Fruit fly (Drosophila melanogaster) whole organism, embryonic: ENCODE data around the gene CG2256.

ENCODE experiments used
- Abd-B ChIP-seq: fragments of 200-800 bp; sonication (Bioruptor generic); optimal IDR thresholded peaks from 2 replicates; lab custom pipeline; 2018; ENCODE audit warnings: missing biosample characterization, mild to moderate bottlenecking, missing genetic modification characterization, moderate library complexity
- Ada2b ChIP-seq: fragments of 200-800 bp; sonication (Bioruptor generic); IDR thresholded peaks from 2 replicates; pipeline ENCODE4 v1.3.6; 2022; ENCODE audit warnings: missing biosample characterization, missing genetic modification characterization
- CG12391 ChIP-seq: fragments of 200-800 bp; sonication (Bioruptor generic); optimal IDR thresholded peaks from 3 replicates; lab custom pipeline; 2018; ENCODE audit warnings: missing biosample characterization, mild to moderate bottlenecking, missing genetic modification characterization, moderate library complexity
- CG2712 ChIP-seq: fragments of 200-800 bp; optimal IDR thresholded peaks from 3 replicates; lab custom pipeline; 2019; ENCODE audit warnings: missing biosample characterization, mild to moderate bottlenecking, missing genetic modification characterization, moderate library complexity
- CG3407 ChIP-seq: fragments of 200-800 bp; sonication (Bioruptor generic); optimal IDR thresholded peaks from 2 replicates; lab custom pipeline; 2018; ENCODE audit warnings: missing biosample characterization, mild to moderate bottlenecking, missing genetic modification characterization
- HmgZ ChIP-seq: fragments of 200-800 bp; sonication (Bioruptor generic); optimal IDR thresholded peaks from 2 replicates; lab custom pipeline; 2018; ENCODE audit warnings: missing biosample characterization, mild to moderate bottlenecking, missing genetic modification characterization
- corto ChIP-seq: fragments of 200-800 bp; sonication (Bioruptor generic); optimal IDR thresholded peaks from 2 replicates; lab custom pipeline; 2016; ENCODE audit warnings: missing biosample characterization, mild to moderate bottlenecking, missing genetic modification characterization, moderate library complexity
- onecut ChIP-seq: fragments of 200-800 bp; sonication (Bioruptor generic); IDR thresholded peaks from 2 replicates; pipeline ENCODE4 v1.3.6; 2022; ENCODE audit warnings: missing biosample characterization, missing genetic modification characterization
- run ChIP-seq: fragments of 200-800 bp; sonication (Bioruptor generic); optimal IDR thresholded peaks from 3 replicates; lab custom pipeline; 2018; ENCODE audit warnings: missing biosample characterization, mild to moderate bottlenecking, missing genetic modification characterization
- scrt ChIP-seq: fragments of 200-800 bp; sonication (Bioruptor generic); optimal IDR thresholded peaks from 2 replicates; lab custom pipeline; 2018; ENCODE audit warnings: missing biosample characterization, mild to moderate bottlenecking, missing genetic modification characterization, moderate library complexity
- stc ChIP-seq: fragments of 200-800 bp; sonication (Bioruptor generic); IDR thresholded peaks from 2 replicates; pipeline ENCODE4 v1.3.6; 2022; ENCODE audit warnings: missing biosample characterization, missing genetic modification characterization

dm6 chrX:8116813-8117212 lies 29.8 kb upstream of the CG2256 start, which contains the start of gene CG1575:
- TF ChIP-seq onecut (no peak), CG12391 (no peak), run (tag; lab: Kevin White, UChicago) (no peak), CG2712 (tag; lab: Kevin White, UChicago) (no peak), Abd-B (GFP tag; lab: Kevin White, UChicago) (no peak), HmgZ (tag; lab: Kevin White, UChicago) (no peak), CG3407 (GFP tag; lab: Kevin White, UChicago) (no peak), stc (GFP tag; lab: Robert Waterston, UW) (no peak), corto (no peak), Ada2b (GFP tag; lab: Robert Waterston, UW) (no peak), scrt (GFP tag; lab: Kevin White, UChicago) (peak; percentile 76)
